Fruit fly (Drosophila melanogaster) whole organism, embryonic: ENCODE results near the gene cerv.
A peak's percentile ranks its signal among the peaks of the same experiment; 100 is the strongest.

ENCODE experiments used
- Abd-B ChIP-seq: fragments of 200-800 bp; sonication (Bioruptor generic); optimal IDR thresholded peaks from 2 replicates; lab custom pipeline; 2018; ENCODE audit warnings: missing biosample characterization, mild to moderate bottlenecking, missing genetic modification characterization, moderate library complexity
- Awh ChIP-seq: fragments of 200-800 bp; sonication (Bioruptor generic); IDR thresholded peaks from 2 replicates; pipeline ENCODE4, ENCODE4 v1.3.6; 2022; ENCODE audit warnings: missing biosample characterization, missing genetic modification characterization
- CG10462 ChIP-seq: fragments of 200-800 bp; sonication (Bioruptor generic); optimal IDR thresholded peaks from 2 replicates; lab custom pipeline; 2016; ENCODE audit warnings: missing biosample characterization, missing genetic modification characterization
- CG10654 ChIP-seq: fragments of 200-800 bp; sonication (Bioruptor generic); optimal IDR thresholded peaks from 2 replicates; lab custom pipeline; 2016; ENCODE audit warnings: missing biosample characterization, missing genetic modification characterization
- CG11398 ChIP-seq: fragments of 200-800 bp; sonication (Bioruptor generic); optimal IDR thresholded peaks from 2 replicates; lab custom pipeline; 2016; ENCODE audit warnings: missing biosample characterization, missing genetic modification characterization
- CG12769 ChIP-seq: fragments of 200-800 bp; sonication (Bioruptor generic); optimal IDR thresholded peaks from 2 replicates; lab custom pipeline; 2019; ENCODE audit warnings: missing biosample characterization, mild to moderate bottlenecking, missing genetic modification characterization, moderate library complexity
- CG14014 ChIP-seq: fragments of 200-800 bp; sonication (Bioruptor generic); IDR thresholded peaks from 2 replicates; pipeline ENCODE4 v1.3.6; 2022; ENCODE audit warnings: missing biosample characterization, missing genetic modification characterization
- CG15011 ChIP-seq: fragments of 200-800 bp; sonication (Bioruptor generic); optimal IDR thresholded peaks from 3 replicates; lab custom pipeline; 2018; ENCODE audit warnings: missing biosample characterization, mild to moderate bottlenecking, missing genetic modification characterization
- CG15073 ChIP-seq: fragments of 200-800 bp; sonication (Bioruptor generic); optimal IDR thresholded peaks from 2 replicates; lab custom pipeline; 2016; ENCODE audit warnings: missing biosample characterization, missing genetic modification characterization
- CG15514 ChIP-seq: fragments of 200-800 bp; sonication (Bioruptor generic); optimal IDR thresholded peaks from 3 replicates; lab custom pipeline; 2017; ENCODE audit warnings: missing biosample characterization, missing genetic modification characterization, mild to moderate bottlenecking, moderate library complexity, missing genetic modification reagents
- CG1647 ChIP-seq: fragments of 200-800 bp; sonication (Bioruptor generic); optimal IDR thresholded peaks from 3 replicates; lab custom pipeline; 2016; ENCODE audit warnings: missing biosample characterization, missing genetic modification characterization
- CG17186 ChIP-seq: fragments of 200-800 bp; sonication (Bioruptor generic); optimal IDR thresholded peaks from 3 replicates; lab custom pipeline; 2017; ENCODE audit warnings: missing biosample characterization, missing genetic modification reagents, missing genetic modification characterization
- CG17361 ChIP-seq: fragments of 200-800 bp; sonication (Bioruptor generic); IDR thresholded peaks from 3 replicates; pipeline ENCODE4 v1.3.6; 2022; ENCODE audit warnings: missing biosample characterization, missing genetic modification characterization
- CG32772 ChIP-seq: fragments of 200-800 bp; sonication (Bioruptor generic); IDR thresholded peaks from 2 replicates; pipeline ENCODE4 v1.3.6; 2022; ENCODE audit warnings: missing biosample characterization, missing genetic modification characterization
- CG34224 ChIP-seq: fragments of 200-800 bp; sonication (Bioruptor generic); IDR thresholded peaks from 3 replicates; pipeline ENCODE4 v1.3.6; 2022; ENCODE audit warnings: missing biosample characterization, missing genetic modification characterization; ENCODE audit not compliant: partially characterized antibody
- CG43689 ChIP-seq: fragments of 200-800 bp; sonication (Bioruptor generic); IDR thresholded peaks from 2 replicates; pipeline ENCODE4 v1.3.6; 2022; ENCODE audit warnings: missing biosample characterization, missing genetic modification characterization
- CG4730 ChIP-seq: fragments of 200-800 bp; sonication (Bioruptor generic); IDR thresholded peaks from 2 replicates; pipeline ENCODE4 v1.3.6; 2022; ENCODE audit warnings: missing biosample characterization, missing genetic modification characterization
- CG7839 ChIP-seq: fragments of 200-800 bp; sonication (Bioruptor generic); optimal IDR thresholded peaks from 3 replicates; lab custom pipeline; 2018; ENCODE audit warnings: missing biosample characterization, mild to moderate bottlenecking, missing genetic modification characterization, moderate library complexity
- CG7987 ChIP-seq: fragments of 200-800 bp; sonication (Bioruptor generic); optimal IDR thresholded peaks from 2 replicates; lab custom pipeline; 2018; ENCODE audit warnings: missing biosample characterization, mild to moderate bottlenecking, missing genetic modification characterization, moderate library complexity
- CG9932 ChIP-seq: fragments of 200-800 bp; sonication (Bioruptor generic); IDR thresholded peaks from 2 replicates; pipeline ENCODE4 v1.3.6; 2022; ENCODE audit warnings: missing biosample characterization, missing genetic modification characterization
- CTCF ChIP-seq: fragments of 200-800 bp; sonication (Bioruptor generic); optimal IDR thresholded peaks from 2 replicates; lab custom pipeline; 2017; ENCODE audit warnings: missing biosample characterization, mild to moderate bottlenecking, missing genetic modification characterization, moderate library complexity
- D ChIP-seq, 2 experiments: fragments of 200-800 bp in 1 of 2; fragments of >200 bp in 1 of 2; sonication (Bioruptor generic) in 1 of 2; optimal IDR thresholded peaks; 2 replicates in 1 of 2; 3 replicates in 1 of 2; lab custom pipeline; 2017; ENCODE audit warnings: mild to moderate bottlenecking in 1 of 2, missing biosample characterization in 1 of 2, missing genetic modification characterization in 1 of 2, missing genetic modification reagents in 1 of 2
- Dbx ChIP-seq: fragments of 200-800 bp; sonication (Bioruptor generic); IDR thresholded peaks from 3 replicates; pipeline ENCODE4 v1.3.6; 2022; ENCODE audit warnings: missing biosample characterization, missing genetic modification characterization
- Dfd ChIP-seq, 2 experiments: fragments of >200 bp; optimal IDR thresholded peaks; 2 replicates each; lab custom pipeline; 2017; ENCODE audit warnings: missing biosample characterization in 2 of 2, missing genetic modification characterization in 2 of 2
- Dip2 ChIP-seq: fragments of 200-800 bp; sonication (Bioruptor generic); IDR thresholded peaks from 2 replicates; pipeline ENCODE4 v1.3.6; 2022; ENCODE audit warnings: missing biosample characterization, missing genetic modification characterization
- Fer2 ChIP-seq: fragments of 200-800 bp; sonication (Bioruptor generic); optimal IDR thresholded peaks from 2 replicates; lab custom pipeline; 2018; ENCODE audit warnings: missing biosample characterization, mild to moderate bottlenecking, missing genetic modification characterization, moderate library complexity
- Fer3 ChIP-seq: fragments of 200-800 bp; sonication (Bioruptor generic); optimal IDR thresholded peaks from 2 replicates; lab custom pipeline; 2018; ENCODE audit warnings: missing biosample characterization, mild to moderate bottlenecking, missing genetic modification characterization, moderate library complexity
- H2.0 ChIP-seq: fragments of 200-800 bp; sonication (Bioruptor generic); IDR thresholded peaks from 2 replicates; pipeline ENCODE4 v1.3.6; 2022; ENCODE audit warnings: missing biosample characterization, missing genetic modification characterization
- Hr78 ChIP-seq, 2 experiments: fragments of 200-800 bp in 1 of 2; fragments of >200 bp in 1 of 2; sonication (Bioruptor generic) in 1 of 2; optimal IDR thresholded peaks; 2 replicates each; lab custom pipeline; 2017 to 2019; ENCODE audit warnings: missing biosample characterization in 2 of 2, missing genetic modification characterization in 2 of 2, mild to moderate bottlenecking in 1 of 2, moderate library complexity in 1 of 2
- Med ChIP-seq: fragments of 200-800 bp; sonication (Bioruptor generic); peaks from one replicate; lab custom pipeline; 2016; ENCODE audit warnings: missing biosample characterization, missing genetic modification characterization, mild to moderate bottlenecking, inconsistent platforms, moderate library complexity
- Meics ChIP-seq: fragments of 200-800 bp; sonication (Bioruptor generic); optimal IDR thresholded peaks from 2 replicates; lab custom pipeline; 2017; ENCODE audit warnings: missing biosample characterization, mild to moderate bottlenecking, missing genetic modification characterization
- PHDP ChIP-seq: fragments of 200-800 bp; sonication (Bioruptor generic); optimal IDR thresholded peaks from 3 replicates; lab custom pipeline; 2018; ENCODE audit warnings: missing biosample characterization, mild to moderate bottlenecking, missing genetic modification characterization, moderate library complexity
- Stat92E ChIP-seq, 3 experiments: fragments of >200 bp in 2 of 3; fragments of 200-800 bp in 1 of 3; sonication (Bioruptor generic) in 1 of 3; optimal IDR thresholded peaks; 2 replicates each; lab custom pipeline; 2017 to 2019; ENCODE audit warnings: missing biosample characterization in 3 of 3, missing genetic modification characterization in 3 of 3, mild to moderate bottlenecking in 1 of 3, moderate library complexity in 1 of 3
- bab2 ChIP-seq: fragments of 200-800 bp; sonication (Bioruptor generic); optimal IDR thresholded peaks from 2 replicates; lab custom pipeline; 2016; ENCODE audit warnings: missing biosample characterization, missing genetic modification characterization
- cg ChIP-seq: fragments of 200-800 bp; sonication (Bioruptor generic); optimal IDR thresholded peaks from 3 replicates; lab custom pipeline; 2019; ENCODE audit warnings: missing biosample characterization, mild to moderate bottlenecking, missing genetic modification characterization, moderate library complexity
- chif ChIP-seq, 2 experiments: fragments of 200-800 bp; sonication (Bioruptor generic); optimal IDR thresholded peaks; 3 replicates each; lab custom pipeline; 2016; ENCODE audit warnings: missing biosample characterization in 2 of 2, missing genetic modification characterization in 2 of 2
- dm ChIP-seq: fragments of 200-800 bp; sonication (Bioruptor generic); optimal IDR thresholded peaks from 3 replicates; lab custom pipeline; 2016; ENCODE audit warnings: missing biosample characterization, missing genetic modification characterization
- fd102C ChIP-seq: fragments of 200-800 bp; sonication (Bioruptor generic); optimal IDR thresholded peaks from 2 replicates; lab custom pipeline; 2018; ENCODE audit warnings: missing biosample characterization, mild to moderate bottlenecking, missing genetic modification characterization, moderate library complexity
- gcm2 ChIP-seq: fragments of 200-800 bp; sonication (Bioruptor generic); optimal IDR thresholded peaks from 2 replicates; lab custom pipeline; 2016; ENCODE audit warnings: missing biosample characterization, missing genetic modification characterization
- grau ChIP-seq: fragments of 200-800 bp; optimal IDR thresholded peaks from 3 replicates; lab custom pipeline; 2019; ENCODE audit warnings: missing biosample characterization, mild to moderate bottlenecking, missing genetic modification characterization, moderate library complexity
- klu ChIP-seq: fragments of 200-800 bp; sonication (Bioruptor generic); IDR thresholded peaks from 2 replicates; pipeline ENCODE4 v1.3.6; 2022; ENCODE audit warnings: missing biosample characterization, missing genetic modification characterization
- lab ChIP-seq: fragments of 200-800 bp; sonication (Bioruptor generic); optimal IDR thresholded peaks from 3 replicates; lab custom pipeline; 2017; ENCODE audit warnings: missing biosample characterization, missing genetic modification characterization, mild to moderate bottlenecking, moderate library complexity, missing genetic modification reagents
- nerfin-2 ChIP-seq: fragments of 200-800 bp; sonication (Bioruptor generic); IDR thresholded peaks from 2 replicates; pipeline ENCODE4 v1.3.6; 2022; ENCODE audit warnings: missing biosample characterization, missing genetic modification characterization; ENCODE audit not compliant: partially characterized antibody
- peb ChIP-seq: fragments of 200-800 bp; sonication (Bioruptor generic); IDR thresholded peaks from 2 replicates; pipeline ENCODE4 v1.3.6; 2022; ENCODE audit warnings: missing biosample characterization, missing genetic modification characterization
- pita ChIP-seq: fragments of 200-800 bp; sonication (Bioruptor generic); optimal IDR thresholded peaks from 2 replicates; lab custom pipeline; 2017; ENCODE audit warnings: missing biosample characterization, mild to moderate bottlenecking, missing genetic modification characterization
- pros ChIP-seq: fragments of 200-800 bp; sonication (Bioruptor generic); optimal IDR thresholded peaks from 3 replicates; lab custom pipeline; 2019; ENCODE audit warnings: missing biosample characterization, mild to moderate bottlenecking, missing genetic modification characterization, moderate library complexity
- sima ChIP-seq: fragments of 200-800 bp; sonication (Bioruptor generic); optimal IDR thresholded peaks from 2 replicates; lab custom pipeline; 2016; ENCODE audit warnings: missing biosample characterization, missing genetic modification characterization
- tap ChIP-seq: fragments of 200-800 bp; optimal IDR thresholded peaks from 3 replicates; lab custom pipeline; 2019; ENCODE audit warnings: missing biosample characterization, mild to moderate bottlenecking, missing genetic modification characterization, moderate library complexity
- unpg ChIP-seq: fragments of 200-800 bp; sonication (Bioruptor generic); optimal IDR thresholded peaks from 3 replicates; lab custom pipeline; 2018; ENCODE audit warnings: missing biosample characterization, mild to moderate bottlenecking, missing genetic modification characterization, moderate library complexity
- z ChIP-seq: fragments of 200-800 bp; sonication (Bioruptor generic); IDR thresholded peaks from 3 replicates; pipeline ENCODE4 v1.3.6; 2022; ENCODE audit warnings: missing biosample characterization, missing genetic modification characterization
- zf30C ChIP-seq: fragments of 200-800 bp; sonication (Bioruptor generic); optimal IDR thresholded peaks from 3 replicates; lab custom pipeline; 2018; ENCODE audit warnings: missing biosample characterization, mild to moderate bottlenecking, missing genetic modification characterization

Gene cerv

DNA sequence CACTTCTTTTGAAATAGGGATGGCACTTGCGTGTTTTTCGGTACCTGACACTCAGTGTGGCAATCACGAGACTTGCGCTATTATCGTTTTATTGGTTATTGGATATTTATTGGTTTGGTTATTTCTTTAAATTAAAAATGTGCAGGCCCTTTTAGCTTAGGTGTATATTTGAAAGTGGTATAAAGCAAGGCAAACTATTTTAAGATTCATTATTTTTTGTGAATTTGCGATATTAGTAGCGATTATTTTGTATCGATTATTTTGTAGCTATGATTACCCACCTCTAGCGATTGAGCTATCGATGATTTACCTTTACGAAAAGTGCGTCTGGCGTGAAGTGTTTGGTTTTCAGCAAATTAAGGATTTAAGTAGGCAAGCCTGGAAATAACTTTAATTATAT, 4.9 kb upstream of the cerv start, which contains the start of the genes CG9215 and CG8097 (continued):
- no peak for TF ChIP-seq CG4730 (GFP tag; lab: Robert Waterston, UW)
- peak; percentile 4 for TF ChIP-seq CG10462
- TF ChIP-seq Abd-B (GFP tag; lab: Kevin White, UChicago): peak; percentile 14
- TF ChIP-seq H2.0 (GFP tag; lab: Robert Waterston, UW): no peak
- TF ChIP-seq CG12769 (tag; lab: Kevin White, UChicago): no peak
- TF ChIP-seq pita (GFP tag; lab: Kevin White, UChicago): no peak
- TF ChIP-seq cg (GFP tag; lab: Kevin White, UChicago): no peak
- no peak for TF ChIP-seq CG15011 (GFP tag; lab: Kevin White, UChicago)
- TF ChIP-seq peb: no peak
- no peak for TF ChIP-seq Hr78 (GFP tag; optimal IDR thresholded peaks at IDR 0.05; lab: Kevin White, UChicago)
- no peak for TF ChIP-seq D (optimal IDR thresholded peaks at IDR 0.05; lab: Kevin White, UChicago)
- no peak for TF ChIP-seq D (GFP tag; optimal IDR thresholded peaks at IDR 0.05; lab: Kevin White, UChicago)
- TF ChIP-seq z (GFP tag; lab: Robert Waterston, UW): no peak
- peak; percentile 61 for TF ChIP-seq CG15514 (GFP tag; lab: Kevin White, UChicago)
- no peak for TF ChIP-seq klu (GFP tag; lab: Robert Waterston, UW)
- no peak; the same call in 1 of the 3 replicates for TF ChIP-seq CG17361 (GFP tag; lab: Robert Waterston, UW)
- TF ChIP-seq chif (GFP tag; optimal IDR thresholded peaks at IDR 0.05; lab: Kevin White, UChicago): peak in 1 of 2 experiments; percentile 5
- no peak for TF ChIP-seq Fer3 (tag; lab: Kevin White, UChicago)
- TF ChIP-seq unpg (GFP tag; lab: Kevin White, UChicago): no peak
- peak; percentile 84 for TF ChIP-seq Med (GFP tag; lab: Kevin White, UChicago)
- TF ChIP-seq Dbx: 0 out of 3 replicates have a peak, but pooled peaks have one; percentile 15
- TF ChIP-seq CG9932: peak; percentile 71
- no peak for TF ChIP-seq CG15073 (GFP tag; lab: Kevin White, UChicago)
- no peak for TF ChIP-seq lab
- TF ChIP-seq Dfd (GFP tag; optimal IDR thresholded peaks at IDR 0.05; lab: Kevin White, UChicago): no peak
- TF ChIP-seq sima (GFP tag; lab: Kevin White, UChicago): no peak
- TF ChIP-seq grau (tag; lab: Kevin White, UChicago): peak; percentile 48
- peak; percentile 41 for TF ChIP-seq bab2 (GFP tag; lab: Kevin White, UChicago)
- no peak for TF ChIP-seq PHDP (tag; lab: Kevin White, UChicago)
- no peak for TF ChIP-seq CG7987
- no peak for TF ChIP-seq Awh
- no peak for TF ChIP-seq CG32772 (GFP tag; lab: Robert Waterston, UW)
- no peak for TF ChIP-seq gcm2 (GFP tag; lab: Kevin White, UChicago)
- peak; percentile 94 for TF ChIP-seq nerfin-2 (GFP tag; lab: Robert Waterston, UW)
- peak; percentile 12 for TF ChIP-seq CG10654 (GFP tag; lab: Kevin White, UChicago)
- no peak for TF ChIP-seq Dip2 (GFP tag; lab: Robert Waterston, UW)
- no peak for TF ChIP-seq CG11398
- no peak for TF ChIP-seq CG1647 (GFP tag; lab: Kevin White, UChicago)
- TF ChIP-seq CG14014 (GFP tag; lab: Robert Waterston, UW): no peak
- no peak for TF ChIP-seq CG7839 (tag; lab: Kevin White, UChicago)
- TF ChIP-seq pros (GFP tag; lab: Kevin White, UChicago): no peak
- TF ChIP-seq CG34224 (GFP tag; lab: Robert Waterston, UW): peak; percentile 95
- no peak for TF ChIP-seq Meics (GFP tag; lab: Kevin White, UChicago)
- no peak for TF ChIP-seq fd102C (GFP tag; lab: Kevin White, UChicago)
- no peak for TF ChIP-seq tap (tag; lab: Kevin White, UChicago)
- TF ChIP-seq CG43689 (GFP tag; lab: Robert Waterston, UW): no peak
- peak; percentile 26 for TF ChIP-seq CTCF
- TF ChIP-seq Stat92E (GFP tag; optimal IDR thresholded peaks at IDR 0.05; lab: Kevin White, UChicago): peak in 1 of 3 experiments; percentile 36
- TF ChIP-seq CG17186 (GFP tag; lab: Kevin White, UChicago): peak; percentile 75
- TF ChIP-seq dm (GFP tag; lab: Kevin White, UChicago): peak; percentile 63
- TF ChIP-seq Fer2 (tag; lab: Kevin White, UChicago): no peak
- TF ChIP-seq zf30C (GFP tag; lab: Kevin White, UChicago): no peak
